Fruit fly (Drosophila melanogaster): ENCODE results near the gene CG15601.

CG15601 gene

dm6 chrX:15703720-15704206 lies 6.7 kb upstream of the CG15601 start, which contains the start of the genes Pis and Hap40 (continued):
- TF ChIP-seq row (GFP tag; IDR thresholded peaks at IDR 0.05) (peak; percentile 93), stc (GFP tag; IDR thresholded peaks at IDR 0.05) (no peak), MTF-1 (GFP tag; optimal IDR thresholded peaks at IDR 0.05; ENCODE audit: borderline replicate concordance) (no peak), dmrt99B (tag; optimal IDR thresholded peaks at IDR 0.05) (no peak), CG18599 (GFP tag; optimal IDR thresholded peaks at IDR 0.05) (no peak), pros (GFP tag; optimal IDR thresholded peaks at IDR 0.05) (no peak), her (GFP tag; optimal IDR thresholded peaks at IDR 0.05) (no peak), CG6272 (GFP tag; IDR thresholded peaks at IDR 0.05) (peak; percentile 57), Sry-β (GFP tag; optimal IDR thresholded peaks at IDR 0.05) (no peak), vvl (GFP tag; IDR thresholded peaks at IDR 0.05) (0 out of 2 replicates have a peak, but pooled peaks have one; percentile 18), CG3281 (GFP tag; optimal IDR thresholded peaks at IDR 0.05) (peak; percentile 62), CG17612 (GFP tag; IDR thresholded peaks at IDR 0.05) (no peak), pho (GFP tag; optimal IDR thresholded peaks at IDR 0.05) (peak; percentile 62), HLHmδ (GFP tag; optimal IDR thresholded peaks at IDR 0.05) (no peak), CG5953 (GFP tag; IDR thresholded peaks at IDR 0.05) (no peak), gcm2 (GFP tag; optimal IDR thresholded peaks at IDR 0.05) (no peak), sna (GFP tag; IDR thresholded peaks at IDR 0.05; ENCODE audit: partially characterized antibody) (no peak), Stat92E (GFP tag; optimal IDR thresholded peaks at IDR 0.05) (no peak), ci (GFP tag; IDR thresholded peaks at IDR 0.05) (0 out of 3 replicates have a peak, but pooled peaks have one; percentile 32), Drgx (GFP tag; IDR thresholded peaks at IDR 0.05) (peak; percentile 47; the same call in 1 of the 2 replicates), CG12155 (GFP tag; optimal IDR thresholded peaks at IDR 0.05) (peak; percentile 71), chm (GFP tag; IDR thresholded peaks at IDR 0.05) (no peak), CG15479 (GFP tag; optimal IDR thresholded peaks at IDR 0.05) (no peak), CG7357 (GFP tag; IDR thresholded peaks at IDR 0.05) (peak; percentile 97), wdn (GFP tag; IDR thresholded peaks at IDR 0.05) (peak; percentile 29; the same call in 1 of the 2 replicates), zen (tag; optimal IDR thresholded peaks at IDR 0.05) (peak; percentile 72), CG16863 (GFP tag; optimal IDR thresholded peaks at IDR 0.05) (no peak), cato (GFP tag; optimal IDR thresholded peaks at IDR 0.05; ENCODE audit: borderline replicate concordance) (peak; percentile 46), Gug (GFP tag; IDR thresholded peaks at IDR 0.05) (peak; percentile 83), Adf1 (GFP tag; IDR thresholded peaks at IDR 0.05) (0 out of 2 replicates have a peak, but pooled peaks have one; percentile 24), Ada2b (GFP tag; IDR thresholded peaks at IDR 0.05) (peak; percentile 59), tio (GFP tag; optimal IDR thresholded peaks at IDR 0.05) (no peak), CG3163 (GFP tag; optimal IDR thresholded peaks at IDR 0.05) (no peak), sisA (GFP tag; IDR thresholded peaks at IDR 0.05) (peak; percentile 70), C15 (GFP tag; IDR thresholded peaks at IDR 0.05) (no peak), tin (GFP tag; optimal IDR thresholded peaks at IDR 0.05) (peak; percentile 70), D19A (tag; optimal IDR thresholded peaks at IDR 0.05) (peak; percentile 51), Lim3 (GFP tag; IDR thresholded peaks at IDR 0.05) (no peak), caup (GFP tag; optimal IDR thresholded peaks at IDR 0.05; ENCODE audit: severe bottlenecking) (peak; percentile 22), CG9932 (GFP tag; IDR thresholded peaks at IDR 0.05) (peak; percentile 83), ttk (GFP tag; IDR thresholded peaks at IDR 0.05) (peak; percentile 57; the same call in 1 of the 2 replicates), gsb-n (tag; optimal IDR thresholded peaks at IDR 0.05) (peak; percentile 45), CG3726 (GFP tag; IDR thresholded peaks at IDR 0.05) (0 out of 3 replicates have a peak, but pooled peaks have one; percentile 22), CG15011 (GFP tag; optimal IDR thresholded peaks at IDR 0.05) (peak; percentile 32), CG6854 (GFP tag; optimal IDR thresholded peaks at IDR 0.05) (no peak), kni (GFP tag; optimal IDR thresholded peaks at IDR 0.05) (peak; percentile 33), btn (GFP tag; optimal IDR thresholded peaks at IDR 0.05) (no peak), CG34422 (GFP tag; IDR thresholded peaks at IDR 0.05) (peak; percentile 61; the same call in 2 of the 3 replicates), CG1603 (tag; optimal IDR thresholded peaks at IDR 0.05) (peak; percentile 48), CG16779 (GFP tag; IDR thresholded peaks at IDR 0.05) (no peak)

Measured in whole organism, embryonic.